Worm (Caenorhabditis elegans) whole organism, L1 larva: Measurements from ENCODE around the gene Y32G9A.12.
A peak's percentile ranks its signal among the peaks of the same experiment; 100 is the strongest.

ENCODE experiments used
- C04F5.9 ChIP-seq: sonication (generic microtip); optimal IDR thresholded peaks from 2 replicates; lab custom pipeline; 2016; ENCODE audit warnings: missing genetic modification characterization, missing compliant biosample characterization
- C16A3.4 ChIP-seq: fragments of 150-350 bp; optimal IDR thresholded peaks from 2 replicates; lab custom pipeline; 2014; ENCODE audit warnings: missing biosample characterization, missing genetic modification characterization
- Y116A8C.19 ChIP-seq: sonication (generic microtip); optimal IDR thresholded peaks from 2 replicates; lab custom pipeline; 2016; ENCODE audit warnings: missing compliant biosample characterization, missing genetic modification characterization, borderline replicate concordance
- aly-2 ChIP-seq: fragments of 150-350 bp; optimal IDR thresholded peaks from 2 replicates; lab custom pipeline; 2014; ENCODE audit warnings: missing biosample characterization, missing genetic modification characterization
- ceh-63 ChIP-seq: fragments of 200-800 bp; sonication (Bioruptor generic); optimal IDR thresholded peaks from 2 replicates; lab custom pipeline; 2018; ENCODE audit warnings: mild to moderate bottlenecking, missing genetic modification characterization, missing compliant biosample characterization
- ceh-82 ChIP-seq, 3 experiments: fragments of 150-350 bp in 1 of 3; sonication (generic microtip) in 2 of 3; optimal IDR thresholded peaks; 2 replicates each; lab custom pipeline; 2014 to 2017; ENCODE audit warnings: missing biosample characterization in 3 of 3, missing genetic modification characterization in 3 of 3
- ceh-88 ChIP-seq: fragments of 200-800 bp; sonication (Bioruptor generic); IDR thresholded peaks from 2 replicates; pipeline ENCODE4 v1.3.6; 2022; ENCODE audit warnings: missing genetic modification characterization, missing compliant biosample characterization
- dsc-1 ChIP-seq: sonication (generic microtip); optimal IDR thresholded peaks from 2 replicates; lab custom pipeline; 2016; ENCODE audit warnings: mild to moderate bottlenecking, missing genetic modification characterization, missing compliant biosample characterization
- efl-1 ChIP-seq, 4 experiments: fragments of 150-350 bp; optimal IDR thresholded peaks in 3 of 4; peaks in 1 of 4; 1 replicate in 1 of 4; 2 replicates in 3 of 4; lab custom pipeline; 2014; ENCODE audit warnings: missing biosample characterization in 2 of 4, missing genetic modification characterization in 2 of 4, missing genetic modification reagents in 2 of 4
- egl-13 ChIP-seq: sonication (generic microtip); optimal IDR thresholded peaks from 2 replicates; lab custom pipeline; 2016; ENCODE audit warnings: missing genotype, missing genetic modification reagents, missing genetic modification characterization, missing compliant biosample characterization
- fkh-10 ChIP-seq: sonication (generic microtip); optimal IDR thresholded peaks from 2 replicates; lab custom pipeline; 2017; ENCODE audit warnings: missing biosample characterization, missing genetic modification reagents, missing genetic modification characterization
- fkh-8 ChIP-seq: sonication (generic microtip); optimal IDR thresholded peaks from 2 replicates; lab custom pipeline; 2016; ENCODE audit warnings: mild to moderate bottlenecking, missing genetic modification characterization, missing compliant biosample characterization
- grh-1 ChIP-seq: fragments of 200-800 bp; sonication (Bioruptor generic); IDR thresholded peaks from 2 replicates; pipeline ENCODE4 v1.3.6; 2022; ENCODE audit warnings: missing genetic modification reagents, missing genetic modification characterization, missing compliant biosample characterization
- hlh-17 ChIP-seq: fragments of 200-800 bp; sonication (Bioruptor generic); optimal IDR thresholded peaks from 2 replicates; lab custom pipeline; 2018; ENCODE audit warnings: missing genetic modification characterization, mild to moderate bottlenecking, missing compliant biosample characterization, moderate library complexity, borderline replicate concordance
- hlh-4 ChIP-seq: sonication (generic microtip); optimal IDR thresholded peaks from 2 replicates; lab custom pipeline; 2016; ENCODE audit warnings: mild to moderate bottlenecking, missing genetic modification characterization, missing compliant biosample characterization
- hpl-2 ChIP-seq: fragments of 150-350 bp; optimal IDR thresholded peaks from 2 replicates; lab custom pipeline; 2014; ENCODE audit warnings: missing biosample characterization, missing genetic modification reagents, missing genetic modification characterization
- irx-1 ChIP-seq: sonication (generic microtip); optimal IDR thresholded peaks from 2 replicates; lab custom pipeline; 2016; ENCODE audit warnings: missing genetic modification characterization, missing compliant biosample characterization
- isw-1 ChIP-seq: fragments of 200-800 bp; sonication (Bioruptor generic); IDR thresholded peaks from 2 replicates; pipeline ENCODE4 v1.3.6; 2022; ENCODE audit warnings: missing genetic modification characterization, missing compliant biosample characterization
- jun-1 ChIP-seq: fragments of 150-350 bp; optimal IDR thresholded peaks from 2 replicates; lab custom pipeline; 2014; ENCODE audit warnings: missing biosample characterization, missing genetic modification reagents, missing genetic modification characterization
- lin-13 ChIP-seq: fragments of 150-350 bp; optimal IDR thresholded peaks from 2 replicates; lab custom pipeline; 2014; ENCODE audit warnings: missing biosample characterization, missing genetic modification reagents, missing genetic modification characterization
- lin-14 ChIP-seq: fragments of 200-800 bp; sonication (Bioruptor generic); optimal IDR thresholded peaks from 2 replicates; lab custom pipeline; 2018; ENCODE audit warnings: mild to moderate bottlenecking, missing genetic modification characterization, moderate library complexity, missing compliant biosample characterization
- lin-15B ChIP-seq: fragments of 150-350 bp; sonication (generic microtip); optimal IDR thresholded peaks from 3 replicates; lab custom pipeline; 2014; ENCODE audit warnings: missing biosample characterization, missing genetic modification characterization
- lin-35 ChIP-seq, 2 experiments: fragments of 150-350 bp; optimal IDR thresholded peaks; 2 replicates each; lab custom pipeline; 2014; ENCODE audit warnings: missing biosample characterization in 2 of 2, missing genetic modification characterization in 2 of 2, missing genetic modification reagents in 2 of 2
- lin-39 ChIP-seq: fragments of 150-350 bp; optimal IDR thresholded peaks from 2 replicates; lab custom pipeline; 2014; ENCODE audit warnings: missing biosample characterization, missing genetic modification reagents, missing genetic modification characterization
- lsy-2 ChIP-seq, 2 experiments: fragments of 150-350 bp; optimal IDR thresholded peaks; 2 replicates each; lab custom pipeline; 2014; ENCODE audit warnings: missing biosample characterization in 2 of 2, missing genetic modification characterization in 2 of 2
- mab-9 ChIP-seq: fragments of 200-800 bp; sonication (Bioruptor generic); IDR thresholded peaks from 2 replicates; pipeline ENCODE4 v1.3.6; 2022; ENCODE audit warnings: missing genetic modification reagents, missing genetic modification characterization, missing compliant biosample characterization
- mdl-1 ChIP-seq, 2 experiments: fragments of 150-350 bp; optimal IDR thresholded peaks; 2 replicates each; lab custom pipeline; 2014 to 2017; ENCODE audit warnings: missing biosample characterization in 2 of 2, missing genetic modification characterization in 2 of 2, inconsistent platforms in 1 of 2
- mef-2 ChIP-seq: fragments of 150-350 bp; optimal IDR thresholded peaks from 2 replicates; lab custom pipeline; 2014; ENCODE audit warnings: missing biosample characterization, missing genetic modification characterization
- nhr-11 ChIP-seq: fragments of 150-350 bp; optimal IDR thresholded peaks from 2 replicates; lab custom pipeline; 2014; ENCODE audit warnings: missing biosample characterization, missing genetic modification characterization
- nhr-19 ChIP-seq: fragments of 200-800 bp; sonication (Bioruptor generic); conservative IDR thresholded peaks from 2 replicates; pipeline ENCODE4 v1.3.6; 2022; ENCODE audit warnings: missing genetic modification characterization, missing compliant biosample characterization
- nhr-20 ChIP-seq: sonication (generic microtip); optimal IDR thresholded peaks from 2 replicates; lab custom pipeline; 2016; ENCODE audit warnings: mild to moderate bottlenecking, missing genetic modification characterization, missing compliant biosample characterization
- nhr-237 ChIP-seq: fragments of 150-350 bp; optimal IDR thresholded peaks from 2 replicates; lab custom pipeline; 2014; ENCODE audit warnings: missing biosample characterization, missing genetic modification characterization
- nhr-77 ChIP-seq: fragments of 150-350 bp; optimal IDR thresholded peaks from 2 replicates; lab custom pipeline; 2014; ENCODE audit warnings: missing biosample characterization, missing genetic modification characterization
- nhr-84 ChIP-seq: sonication (generic microtip); optimal IDR thresholded peaks from 2 replicates; lab custom pipeline; 2017; ENCODE audit warnings: missing biosample characterization, missing genetic modification characterization
- pax-3 ChIP-seq: fragments of 200-800 bp; sonication (Bioruptor generic); optimal IDR thresholded peaks from 2 replicates; lab custom pipeline; 2018; ENCODE audit warnings: mild to moderate bottlenecking, missing genetic modification characterization, moderate library complexity, missing compliant biosample characterization
- rnt-1 ChIP-seq: sonication (generic microtip); optimal IDR thresholded peaks from 2 replicates; lab custom pipeline; 2016; ENCODE audit warnings: mild to moderate bottlenecking, missing genetic modification characterization, moderate library complexity, missing compliant biosample characterization
- snpc-4 ChIP-seq: fragments of 150-350 bp; optimal IDR thresholded peaks from 2 replicates; lab custom pipeline; 2014; ENCODE audit warnings: missing biosample characterization, missing genetic modification characterization
- snu-23 ChIP-seq: sonication (generic microtip); optimal IDR thresholded peaks from 2 replicates; lab custom pipeline; 2016; ENCODE audit warnings: missing genetic modification characterization, missing compliant biosample characterization
- sptf-1 ChIP-seq: fragments of 150-350 bp; optimal IDR thresholded peaks from 2 replicates; lab custom pipeline; 2014; ENCODE audit warnings: missing biosample characterization, missing genetic modification characterization
- sup-37 ChIP-seq: fragments of 200-800 bp; sonication (Bioruptor generic); optimal IDR thresholded peaks from 2 replicates; lab custom pipeline; 2018; ENCODE audit warnings: mild to moderate bottlenecking, missing genetic modification characterization, missing compliant biosample characterization
- swsn-7 ChIP-seq: sonication (generic microtip); optimal IDR thresholded peaks from 2 replicates; lab custom pipeline; 2016; ENCODE audit warnings: missing genetic modification characterization, missing compliant biosample characterization
- tbx-2 ChIP-seq: sonication (generic microtip); optimal IDR thresholded peaks from 2 replicates; lab custom pipeline; 2016; ENCODE audit warnings: missing genetic modification characterization, missing compliant biosample characterization
- unc-130 ChIP-seq: fragments of 150-350 bp; optimal IDR thresholded peaks from 2 replicates; lab custom pipeline; 2017; ENCODE audit warnings: missing biosample characterization, missing genetic modification characterization, inconsistent platforms
- unc-30 ChIP-seq: sonication (generic microtip); optimal IDR thresholded peaks from 2 replicates; lab custom pipeline; 2017; ENCODE audit warnings: missing biosample characterization, missing genetic modification characterization
- unc-86 ChIP-seq: sonication (generic microtip); optimal IDR thresholded peaks from 2 replicates; lab custom pipeline; 2016; ENCODE audit warnings: missing genetic modification characterization, missing compliant biosample characterization
- unc-98 ChIP-seq: fragments of 200-800 bp; sonication (Bioruptor generic); IDR thresholded peaks from 2 replicates; pipeline ENCODE4 v1.3.6; 2022; ENCODE audit warnings: missing genetic modification characterization, missing compliant biosample characterization
- vab-15 ChIP-seq: sonication (generic microtip); optimal IDR thresholded peaks from 2 replicates; lab custom pipeline; 2017; ENCODE audit warnings: missing genotype, mild to moderate bottlenecking, missing genetic modification characterization, missing compliant biosample characterization
- zag-1 ChIP-seq: fragments of 150-350 bp; optimal IDR thresholded peaks from 2 replicates; lab custom pipeline; 2014; ENCODE audit warnings: missing biosample characterization, missing genetic modification characterization
- zip-4 ChIP-seq: fragments of 200-800 bp; sonication (Bioruptor generic); optimal IDR thresholded peaks from 2 replicates; lab custom pipeline; 2018; ENCODE audit warnings: mild to moderate bottlenecking, missing genetic modification characterization, moderate library complexity, missing compliant biosample characterization
- ztf-11 ChIP-seq, 2 experiments: sonication (generic microtip); optimal IDR thresholded peaks; 2 replicates each; lab custom pipeline; 2016 to 2017; ENCODE audit warnings: missing genetic modification characterization in 2 of 2, missing biosample characterization in 1 of 2, missing compliant biosample characterization in 1 of 2
- ztf-4 ChIP-seq: fragments of 150-350 bp; optimal IDR thresholded peaks from 2 replicates; lab custom pipeline; 2014; ENCODE audit warnings: missing biosample characterization, missing genetic modification characterization

The Y32G9A.12 gene

DNA sequence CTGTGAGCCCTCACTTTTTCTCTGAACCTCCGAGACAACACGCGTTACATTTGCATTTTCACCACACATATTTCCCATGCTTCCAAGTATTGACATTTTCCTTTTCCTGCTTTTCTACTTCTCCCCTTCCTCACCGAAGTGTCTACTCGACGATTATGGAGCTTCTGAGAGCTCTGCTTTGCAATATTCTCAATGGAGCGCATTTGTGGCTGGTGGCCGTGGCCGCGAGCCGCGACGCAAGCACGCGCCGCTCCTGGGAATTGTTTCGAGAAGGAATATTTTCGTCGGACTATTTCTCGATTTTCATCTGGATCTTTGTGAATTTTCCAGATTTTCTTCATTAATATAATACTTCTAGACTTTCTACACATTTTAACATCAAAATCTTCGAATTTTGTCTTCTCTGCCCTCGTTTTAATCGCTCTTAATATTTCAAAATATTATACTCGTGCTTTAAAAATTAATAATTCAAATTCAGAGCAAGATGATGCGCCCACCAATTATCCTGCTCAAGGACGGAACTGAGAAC lies 48.2 kb downstream of the Y32G9A.12 start, which contains the start of the genes T10B5.4 and cct-7 (continued):
- TF ChIP-seq rnt-1 (tag; lab: Kevin White, UChicago) (peak; percentile 87), ceh-88 (GFP tag; lab: Robert Waterston, UW) (peak; percentile 44; the same call in 1 of the 2 replicates), unc-30 (tag; lab: Kevin White, UChicago) (no peak), unc-98 (no peak; the same call in 1 of the 2 replicates), pax-3 (tag; lab: Kevin White, UChicago) (peak; percentile 82), efl-1 (optimal IDR thresholded peaks at IDR 0.05; lab: Kevin White, UChicago) (peak; percentile 83 to 85), efl-1 (GFP tag; optimal IDR thresholded peaks at IDR 0.05 in 1 of 2; lab: Kevin White, UChicago) (peak; percentile 81 to 91), aly-2 (tag; lab: Kevin White, UChicago) (no peak), ceh-82 (tag; optimal IDR thresholded peaks at IDR 0.05; lab: Kevin White, UChicago) (peak; percentile 66 to 95 (median 77)), snpc-4 (tag; lab: Kevin White, UChicago) (peak; percentile 78), fkh-10 (GFP tag; lab: Kevin White, UChicago) (peak; percentile 98), Y116A8C.19 (tag; lab: Kevin White, UChicago) (no peak), vab-15 (tag; lab: Kevin White, UChicago) (peak; percentile 42), egl-13 (tag; lab: Kevin White, UChicago) (peak; percentile 88), nhr-77 (tag; lab: Kevin White, UChicago) (peak; percentile 87), nhr-237 (tag; lab: Kevin White, UChicago) (peak; percentile 73), nhr-20 (tag; lab: Kevin White, UChicago) (peak; percentile 84), lsy-2 (tag; optimal IDR thresholded peaks at IDR 0.05; lab: Kevin White, UChicago) (peak; percentile 74 to 92), snu-23 (GFP tag; lab: Kevin White, UChicago) (peak; percentile 91), swsn-7 (tag; lab: Kevin White, UChicago) (peak; percentile 85), hlh-17 (GFP tag; lab: Kevin White, UChicago) (no peak), lin-15B (tag; lab: Kevin White, UChicago) (peak; percentile 93), nhr-11 (tag; lab: Kevin White, UChicago) (peak; percentile 57), C16A3.4 (tag; lab: Kevin White, UChicago) (peak; percentile 85), mef-2 (tag; lab: Kevin White, UChicago) (peak; percentile 35), hpl-2 (GFP tag; lab: Kevin White, UChicago) (no peak), mdl-1 (tag; optimal IDR thresholded peaks at IDR 0.05; lab: Kevin White, UChicago) (peak; percentile 26 to 75), dsc-1 (tag; lab: Kevin White, UChicago) (peak; percentile 74), jun-1 (tag; lab: Kevin White, UChicago) (peak; percentile 80), irx-1 (peak; percentile 61), lin-39 (tag; lab: Kevin White, UChicago) (no peak), grh-1 (no peak), zip-4 (no peak), zag-1 (tag; lab: Kevin White, UChicago) (peak; percentile 73), fkh-8 (tag; lab: Kevin White, UChicago) (peak; percentile 99), sup-37 (GFP tag; lab: Kevin White, UChicago) (no peak), sptf-1 (tag; lab: Kevin White, UChicago) (no peak), C04F5.9 (no peak), unc-130 (tag; lab: Kevin White, UChicago) (peak; percentile 48), nhr-19 (GFP tag; lab: Robert Waterston, UW) (peak; percentile 55; the same call in 1 of the 2 replicates), lin-14 (GFP tag; lab: Kevin White, UChicago) (peak; percentile 100), ceh-63 (GFP tag; lab: Kevin White, UChicago) (no peak), unc-86 (tag; lab: Kevin White, UChicago) (peak; percentile 92), ztf-11 (tag; optimal IDR thresholded peaks at IDR 0.05; lab: Kevin White, UChicago) (peak in 1 of 2 experiments; percentile 74), hlh-4 (tag; lab: Kevin White, UChicago) (no peak), isw-1 (peak; percentile 85), tbx-2 (peak; percentile 84), ztf-4 (tag; lab: Kevin White, UChicago) (peak; percentile 62), nhr-84 (tag; lab: Kevin White, UChicago) (no peak), lin-35 (GFP tag; optimal IDR thresholded peaks at IDR 0.05; lab: Kevin White, UChicago) (peak; percentile 85), mab-9 (GFP tag; lab: Robert Waterston, UW) (peak; percentile 46), lin-13 (GFP tag; lab: Kevin White, UChicago) (peak; percentile 81)
